Fruit fly (Drosophila melanogaster): ENCODE data around the gene msd5.

Gene msd5

dm6 chr3L:1346956-1347587 lies 14.1 kb upstream of the msd5 start (continued):
- TF ChIP-seq CG31224 (GFP tag; IDR thresholded peaks at IDR 0.05) (no peak), Bteb2 (GFP tag; optimal IDR thresholded peaks at IDR 0.05) (no peak), CG43689 (GFP tag; IDR thresholded peaks at IDR 0.05) (no peak), CG10654 (GFP tag; optimal IDR thresholded peaks at IDR 0.05) (no peak), Dll (GFP tag; IDR thresholded peaks at IDR 0.05; ENCODE audit: partially characterized antibody) (no peak), onecut (GFP tag; IDR thresholded peaks at IDR 0.05) (no peak), CG30020 (tag; optimal IDR thresholded peaks at IDR 0.05) (no peak), Atf6 (GFP tag; IDR thresholded peaks at IDR 0.05) (0 out of 2 replicates have a peak, but pooled peaks have one; percentile 9), CG10366 (GFP tag; IDR thresholded peaks at IDR 0.05) (no peak), nmo (GFP tag; optimal IDR thresholded peaks at IDR 0.05) (no peak), CG34376 (GFP tag; optimal IDR thresholded peaks at IDR 0.05) (no peak), BtbVII (GFP tag; optimal IDR thresholded peaks at IDR 0.05) (no peak), Oli (tag; optimal IDR thresholded peaks at IDR 0.05) (no peak), BEAF-32 (GFP tag; optimal IDR thresholded peaks at IDR 0.05) (no peak), CrebB (tag; optimal IDR thresholded peaks at IDR 0.05) (no peak), CG9215 (GFP tag; IDR thresholded peaks at IDR 0.05) (no peak), peb (GFP tag; IDR thresholded peaks at IDR 0.05) (no peak), gcm (GFP tag; optimal IDR thresholded peaks at IDR 0.05) (peak; percentile 68)

- TF ChIP-seq CG13287 (GFP tag; IDR thresholded peaks at IDR 0.05; ENCODE audit: partially characterized antibody) (peak; percentile 67; the same call in 1 of the 2 replicates), zen2 (GFP tag; IDR thresholded peaks at IDR 0.05; ENCODE audit: partially characterized antibody) (no peak), pan (optimal IDR thresholded peaks at IDR 0.05) (no peak), pan (GFP tag; optimal IDR thresholded peaks at IDR 0.05 in 1 of 2, IDR thresholded peaks at IDR 0.05 in 1 of 2) (no peak), stwl (tag; optimal IDR thresholded peaks at IDR 0.05) (peak; percentile 60), her (GFP tag; optimal IDR thresholded peaks at IDR 0.05) (peak; percentile 8), CG3407 (GFP tag; optimal IDR thresholded peaks at IDR 0.05) (no peak), Mes4 (GFP tag; optimal IDR thresholded peaks at IDR 0.05) (peak; percentile 49), Dip2 (GFP tag; IDR thresholded peaks at IDR 0.05) (no peak), CG2116 (GFP tag; optimal IDR thresholded peaks at IDR 0.05) (peak; percentile 97), mld (GFP tag; IDR thresholded peaks at IDR 0.05; ENCODE audit: partially characterized antibody) (0 out of 3 replicates have a peak, but pooled peaks have one; percentile 53), gsb (GFP tag; IDR thresholded peaks at IDR 0.05) (no peak), crol (GFP tag; IDR thresholded peaks at IDR 0.05) (no peak), dati (GFP tag; IDR thresholded peaks at IDR 0.05) (no peak), Hr3 (GFP tag; optimal IDR thresholded peaks at IDR 0.05) (peak; percentile 53), abd-A (tag; optimal IDR thresholded peaks at IDR 0.05) (no peak), Xbp1 (GFP tag; optimal IDR thresholded peaks at IDR 0.05) (peak; percentile 68), wek (GFP tag; optimal IDR thresholded peaks at IDR 0.05) (no peak), sob (GFP tag; IDR thresholded peaks at IDR 0.05) (0 out of 2 replicates have a peak, but pooled peaks have one; percentile 33), CG14860 (GFP tag; IDR thresholded peaks at IDR 0.05; ENCODE audit: partially characterized antibody) (peak; percentile 38; the same call in 1 of the 3 replicates), Bteb2 (GFP tag; optimal IDR thresholded peaks at IDR 0.05) (peak; percentile 61), aop (GFP tag; IDR thresholded peaks at IDR 0.05) (no peak), trh (GFP tag; optimal IDR thresholded peaks at IDR 0.05) (no peak), Camta (GFP tag; optimal IDR thresholded peaks at IDR 0.05) (peak; percentile 24), grau (tag; optimal IDR thresholded peaks at IDR 0.05) (peak; percentile 70), CG16863 (GFP tag; optimal IDR thresholded peaks at IDR 0.05) (peak; percentile 20), Dbx (GFP tag; IDR thresholded peaks at IDR 0.05) (peak; percentile 46; the same call in 1 of the 3 replicates), tll (GFP tag; optimal IDR thresholded peaks at IDR 0.05) (no peak), CG15696 (tag; optimal IDR thresholded peaks at IDR 0.05) (peak; percentile 56), prd (optimal IDR thresholded peaks at IDR 0.05) (no peak), prd (GFP tag; IDR thresholded peaks at IDR 0.05) (peak; percentile 45; the same call in 1 of the 3 replicates), Nf-YA (GFP tag; IDR thresholded peaks at IDR 0.05) (no peak), Sry-δ (GFP tag; optimal IDR thresholded peaks at IDR 0.05) (peak; percentile 68)
Observed at dm6 chr3L:1342133-1342580, 9.2 kb upstream of the msd5 start, which contains the start of gene indra. Gene indra (minus strand): TSS chr3L:1342403.

All from whole organism, embryonic.